Worm (Caenorhabditis elegans) whole organism, L3 larva: ENCODE data around the gene tbp-1.

Source experiments
- aly-2 ChIP-seq: fragments of 150-350 bp; optimal IDR thresholded peaks from 2 replicates; lab custom pipeline; 2014; ENCODE audit warnings: missing biosample characterization, missing genetic modification characterization
- egl-27 ChIP-seq: sonication (generic microtip); optimal IDR thresholded peaks from 4 replicates; lab custom pipeline; 2017; ENCODE audit warnings: missing biosample characterization, missing genetic modification reagents, missing genetic modification characterization
- elt-2 ChIP-seq: sonication (generic microtip); optimal IDR thresholded peaks from 2 replicates; lab custom pipeline; 2016; ENCODE audit warnings: missing genetic modification reagents, mild to moderate bottlenecking, missing genetic modification characterization, missing compliant biosample characterization
- elt-3 ChIP-seq, 3 experiments: fragments of 150-350 bp in 1 of 3; sonication (generic microtip) in 2 of 3; optimal IDR thresholded peaks; 2 replicates in 2 of 3; 4 replicates in 1 of 3; lab custom pipeline; 2014 to 2017; ENCODE audit warnings: missing biosample characterization in 3 of 3, missing genetic modification characterization in 3 of 3
- fkh-10 ChIP-seq: sonication (generic microtip); optimal IDR thresholded peaks from 2 replicates; lab custom pipeline; 2017; ENCODE audit warnings: missing biosample characterization, missing genetic modification reagents, missing genetic modification characterization
- lin-39 ChIP-seq: fragments of 150-350 bp; optimal IDR thresholded peaks from 2 replicates; lab custom pipeline; 2018; ENCODE audit warnings: missing biosample characterization, missing genetic modification reagents, missing genetic modification characterization
- nhr-12 ChIP-seq: fragments of 150-350 bp; optimal IDR thresholded peaks from 2 replicates; lab custom pipeline; 2014; ENCODE audit warnings: missing biosample characterization, missing genetic modification characterization
- nhr-237 ChIP-seq: fragments of 150-350 bp; optimal IDR thresholded peaks from 2 replicates; lab custom pipeline; 2014; ENCODE audit warnings: missing biosample characterization, missing genetic modification characterization
- pha-4 ChIP-seq: fragments of 150-350 bp; optimal IDR thresholded peaks from 2 replicates; lab custom pipeline; 2014; ENCODE audit warnings: missing biosample characterization, missing genetic modification reagents, missing genetic modification characterization
- snpc-4 ChIP-seq: fragments of 150-350 bp; optimal IDR thresholded peaks from 2 replicates; lab custom pipeline; 2014; ENCODE audit warnings: missing biosample characterization, missing genetic modification characterization

ce11 chrIII:7349075-7349474, 34.8 kb upstream of the tbp-1 start, which contains the start of gene gos-28:
- no peak for TF ChIP-seq lin-39 (tag; lab: Kevin White, UChicago)
- TF ChIP-seq pha-4 (tag; lab: Kevin White, UChicago): no peak
- no peak for TF ChIP-seq elt-2 (tag; lab: Kevin White, UChicago)
- no peak for TF ChIP-seq nhr-12 (tag; lab: Kevin White, UChicago)
- no peak for TF ChIP-seq aly-2 (tag; lab: Kevin White, UChicago)
- TF ChIP-seq elt-3 (tag; optimal IDR thresholded peaks at IDR 0.05; lab: Kevin White, UChicago): no peak
- no peak for TF ChIP-seq fkh-10 (GFP tag; lab: Kevin White, UChicago)
- no peak for TF ChIP-seq egl-27
- no peak for TF ChIP-seq snpc-4 (tag; lab: Kevin White, UChicago)
- no peak for TF ChIP-seq nhr-237
